Worm (Caenorhabditis elegans) whole organism, L4 larva: ENCODE measurements around the gene fax-1.

Experiments used
- F10B5.3 ChIP-seq: sonication (generic microtip); optimal IDR thresholded peaks from 2 replicates; lab custom pipeline; 2016; ENCODE audit warnings: mild to moderate bottlenecking, missing genetic modification characterization, missing compliant biosample characterization
- F37D6.2 ChIP-seq: sonication (generic microtip); optimal IDR thresholded peaks from 2 replicates; lab custom pipeline; 2016; ENCODE audit warnings: mild to moderate bottlenecking, missing genetic modification characterization, missing compliant biosample characterization
- R02D3.7 ChIP-seq: fragments of 150-350 bp; sonication (generic microtip); optimal IDR thresholded peaks from 3 replicates; lab custom pipeline; 2014; ENCODE audit warnings: missing biosample characterization, missing genetic modification characterization
- Y105C5A.15 ChIP-seq: fragments of 200-800 bp; sonication (Bioruptor generic); IDR thresholded peaks from 2 replicates; pipeline ENCODE4 v1.3.6; 2022; ENCODE audit warnings: missing genetic modification characterization, missing compliant biosample characterization
- Y48G9A.11 ChIP-seq: fragments of 200-800 bp; sonication (Bioruptor generic); IDR thresholded peaks from 2 replicates; pipeline ENCODE4 v1.3.6; 2022; ENCODE audit warnings: missing genetic modification reagents, missing genetic modification characterization, missing compliant biosample characterization
- aha-1 ChIP-seq: fragments of 150-350 bp; peaks from one replicate; lab custom pipeline; 2014; ENCODE audit warnings: missing biosample characterization, missing genetic modification characterization
- arid-1 ChIP-seq: fragments of 200-800 bp; sonication (Bioruptor generic); conservative IDR thresholded peaks from 2 replicates; pipeline ENCODE4 v1.3.6; 2022; ENCODE audit warnings: missing genetic modification reagents, missing genetic modification characterization, missing compliant biosample characterization
- ceh-62 ChIP-seq: sonication (generic microtip); optimal IDR thresholded peaks from 2 replicates; lab custom pipeline; 2017; ENCODE audit warnings: missing biosample characterization, missing genetic modification characterization
- ces-1 ChIP-seq: fragments of 150-350 bp; sonication (generic microtip); optimal IDR thresholded peaks from 4 replicates; lab custom pipeline; 2014; ENCODE audit warnings: missing biosample characterization, missing genetic modification reagents, missing genetic modification characterization
- daf-12 ChIP-seq: fragments of 150-350 bp; optimal IDR thresholded peaks from 2 replicates; lab custom pipeline; 2014; ENCODE audit warnings: missing biosample characterization, missing genetic modification reagents, missing genetic modification characterization
- daf-16 ChIP-seq, 3 experiments: sonication (generic microtip); optimal IDR thresholded peaks; 2 replicates each; lab custom pipeline; 2016 to 2017; ENCODE audit warnings: missing genetic modification characterization in 3 of 3, missing genetic modification reagents in 3 of 3, mild to moderate bottlenecking in 2 of 3, missing compliant biosample characterization in 2 of 3, missing biosample characterization in 1 of 3, moderate library complexity in 1 of 3
- daf-8 ChIP-seq: fragments of 200-800 bp; sonication (Bioruptor generic); IDR thresholded peaks from 2 replicates; pipeline ENCODE4 v1.3.6; 2022; ENCODE audit warnings: missing genetic modification characterization, missing compliant biosample characterization
- dmd-6 ChIP-seq: fragments of 200-800 bp; sonication (Bioruptor generic); IDR thresholded peaks from 2 replicates; pipeline ENCODE4 v1.3.6; 2022; ENCODE audit warnings: missing genetic modification reagents, missing genetic modification characterization, missing compliant biosample characterization
- dpl-1 ChIP-seq: fragments of 150-350 bp; optimal IDR thresholded peaks from 2 replicates; lab custom pipeline; 2014; ENCODE audit warnings: missing biosample characterization, missing genetic modification reagents, missing genetic modification characterization
- dve-1 ChIP-seq: sonication (generic microtip); optimal IDR thresholded peaks from 2 replicates; lab custom pipeline; 2017; ENCODE audit warnings: antibody characterized with exemption, mild to moderate bottlenecking, missing genetic modification characterization, missing compliant biosample characterization; ENCODE audit not compliant: insufficient read depth
- egl-27 ChIP-seq: sonication (generic microtip); optimal IDR thresholded peaks from 3 replicates; lab custom pipeline; 2017; ENCODE audit warnings: missing biosample characterization, missing genetic modification reagents, missing genetic modification characterization
- egl-43 ChIP-seq: fragments of 200-800 bp; sonication (Bioruptor generic); IDR thresholded peaks from 2 replicates; pipeline ENCODE4 v1.3.6; 2022; ENCODE audit warnings: missing genetic modification reagents, missing genetic modification characterization, missing compliant biosample characterization
- hif-1 ChIP-seq, 2 experiments: sonication (generic microtip); optimal IDR thresholded peaks; 2 replicates each; lab custom pipeline; 2016 to 2017; ENCODE audit warnings: missing compliant biosample characterization in 2 of 2, missing genetic modification characterization in 2 of 2, missing genetic modification reagents in 2 of 2, missing genotype in 2 of 2, mild to moderate bottlenecking in 1 of 2
- hlh-30 ChIP-seq: sonication (generic microtip); optimal IDR thresholded peaks from 2 replicates; lab custom pipeline; 2017; ENCODE audit warnings: antibody characterized with exemption, mild to moderate bottlenecking, missing genetic modification characterization, missing compliant biosample characterization; ENCODE audit not compliant: insufficient read depth
- lin-15B ChIP-seq: fragments of 150-350 bp; sonication (generic microtip); optimal IDR thresholded peaks from 3 replicates; lab custom pipeline; 2014; ENCODE audit warnings: missing biosample characterization, missing genetic modification characterization
- lin-38 ChIP-seq: fragments of 200-800 bp; sonication (Bioruptor generic); IDR thresholded peaks from 2 replicates; pipeline ENCODE4 v1.3.6; 2022; ENCODE audit warnings: missing genetic modification reagents, missing genetic modification characterization, missing compliant biosample characterization
- lin-39 ChIP-seq: fragments of 150-350 bp; optimal IDR thresholded peaks from 2 replicates; lab custom pipeline; 2014; ENCODE audit warnings: missing biosample characterization, missing genetic modification reagents, missing genetic modification characterization
- lsy-2 ChIP-seq, 2 experiments: fragments of 150-350 bp in 1 of 2; sonication (generic microtip) in 1 of 2; optimal IDR thresholded peaks; 2 replicates each; lab custom pipeline; 2014 to 2017; ENCODE audit warnings: missing biosample characterization in 2 of 2, missing genetic modification characterization in 2 of 2
- madf-5 ChIP-seq, 2 experiments: fragments of 200-800 bp; sonication (Bioruptor generic); IDR thresholded peaks; 2 replicates each; pipeline ENCODE4 v1.3.6; 2022; ENCODE audit warnings: missing compliant biosample characterization in 2 of 2, missing genetic modification characterization in 2 of 2
- madf-9 ChIP-seq: fragments of 200-800 bp; sonication (Bioruptor generic); conservative IDR thresholded peaks from 2 replicates; pipeline ENCODE4 v1.3.6; 2022; ENCODE audit warnings: missing genetic modification reagents, missing genetic modification characterization, missing compliant biosample characterization
- mdl-1 ChIP-seq, 2 experiments: fragments of 150-350 bp in 1 of 2; sonication (generic microtip) in 1 of 2; optimal IDR thresholded peaks; 2 replicates each; lab custom pipeline; 2014 to 2017; ENCODE audit warnings: missing biosample characterization in 2 of 2, missing genetic modification characterization in 2 of 2
- mep-1 ChIP-seq: fragments of 150-350 bp; sonication (generic microtip); optimal IDR thresholded peaks from 3 replicates; lab custom pipeline; 2014; ENCODE audit warnings: missing biosample characterization, missing genetic modification characterization
- mes-2 ChIP-seq: sonication (generic microtip); optimal IDR thresholded peaks from 2 replicates; lab custom pipeline; 2016; ENCODE audit warnings: missing genotype, mild to moderate bottlenecking, missing genetic modification characterization, missing compliant biosample characterization; ENCODE audit not compliant: poor library complexity, severe bottlenecking
- nhr-102 ChIP-seq: sonication (generic microtip); optimal IDR thresholded peaks from 2 replicates; lab custom pipeline; 2016; ENCODE audit warnings: mild to moderate bottlenecking, missing genetic modification characterization, moderate library complexity, missing compliant biosample characterization
- nhr-237 ChIP-seq: sonication (generic microtip); optimal IDR thresholded peaks from 2 replicates; lab custom pipeline; 2017; ENCODE audit warnings: missing biosample characterization, missing genetic modification characterization
- nhr-25 ChIP-seq: sonication (generic microtip); optimal IDR thresholded peaks from 2 replicates; lab custom pipeline; 2017; ENCODE audit warnings: missing genetic modification characterization, mild to moderate bottlenecking, missing compliant biosample characterization, antibody characterized with exemption, moderate library complexity, borderline replicate concordance; ENCODE audit not compliant: insufficient read depth
- nhr-28 ChIP-seq: fragments of 150-350 bp; optimal IDR thresholded peaks from 2 replicates; lab custom pipeline; 2014; ENCODE audit warnings: missing biosample characterization, missing genetic modification characterization
- nhr-41 ChIP-seq: fragments of 200-800 bp; sonication (Bioruptor generic); IDR thresholded peaks from 2 replicates; pipeline ENCODE4 v1.3.6; 2022; ENCODE audit warnings: missing genetic modification reagents, missing genetic modification characterization, missing compliant biosample characterization
- nhr-42 ChIP-seq: fragments of 200-800 bp; sonication (Bioruptor generic); IDR thresholded peaks from 2 replicates; pipeline ENCODE4 v1.3.6; 2022; ENCODE audit warnings: missing genetic modification characterization, missing compliant biosample characterization
- nhr-48 ChIP-seq: sonication (generic microtip); optimal IDR thresholded peaks from 2 replicates; lab custom pipeline; 2016; ENCODE audit warnings: mild to moderate bottlenecking, missing genetic modification characterization, missing compliant biosample characterization
- nhr-6 ChIP-seq: fragments of 150-350 bp; optimal IDR thresholded peaks from 2 replicates; lab custom pipeline; 2014; ENCODE audit warnings: missing biosample characterization, missing genetic modification characterization
- nhr-76 ChIP-seq: fragments of 150-350 bp; optimal IDR thresholded peaks from 2 replicates; lab custom pipeline; 2014; ENCODE audit warnings: missing biosample characterization, missing genetic modification characterization
- php-3 ChIP-seq: fragments of 200-800 bp; sonication (Bioruptor generic); IDR thresholded peaks from 2 replicates; pipeline ENCODE4 v1.3.6; 2022; ENCODE audit warnings: missing genetic modification reagents, missing genetic modification characterization, missing compliant biosample characterization
- pqm-1 ChIP-seq: sonication (generic microtip); optimal IDR thresholded peaks from 2 replicates; lab custom pipeline; 2017; ENCODE audit warnings: missing biosample characterization, missing genetic modification characterization
- set-16 ChIP-seq: fragments of 200-800 bp; sonication (Bioruptor generic); IDR thresholded peaks from 2 replicates; pipeline ENCODE4 v1.3.6; 2022; ENCODE audit warnings: missing genetic modification reagents, missing genetic modification characterization, missing compliant biosample characterization
- tag-97 ChIP-seq: fragments of 200-800 bp; sonication (Bioruptor generic); IDR thresholded peaks from 2 replicates; pipeline ENCODE4 v1.3.6; 2022; ENCODE audit warnings: missing genetic modification characterization, missing compliant biosample characterization
- unc-130 ChIP-seq: sonication (generic microtip); optimal IDR thresholded peaks from 2 replicates; lab custom pipeline; 2016; ENCODE audit warnings: missing genetic modification reagents, missing genetic modification characterization, missing compliant biosample characterization
- unc-39 ChIP-seq: sonication (generic microtip); optimal IDR thresholded peaks from 2 replicates; lab custom pipeline; 2017; ENCODE audit warnings: missing biosample characterization, missing genetic modification characterization
- vab-7 ChIP-seq: fragments of 200-800 bp; sonication (Bioruptor generic); IDR thresholded peaks from 2 replicates; pipeline ENCODE4 v1.3.6; 2022; ENCODE audit warnings: missing genetic modification reagents, missing genetic modification characterization, missing compliant biosample characterization
- zag-1 ChIP-seq: fragments of 150-350 bp; optimal IDR thresholded peaks from 2 replicates; lab custom pipeline; 2014; ENCODE audit warnings: missing biosample characterization, missing genetic modification characterization
- zfp-2 ChIP-seq: sonication (generic microtip); optimal IDR thresholded peaks from 2 replicates; lab custom pipeline; 2016; ENCODE audit warnings: mild to moderate bottlenecking, missing genetic modification characterization, missing compliant biosample characterization
- zfp-3 ChIP-seq: fragments of 200-800 bp; sonication (Bioruptor generic); conservative IDR thresholded peaks from 2 replicates; pipeline ENCODE4 v1.3.6; 2022; ENCODE audit warnings: missing genetic modification reagents, missing genetic modification characterization, missing compliant biosample characterization
- zip-2 ChIP-seq: fragments of 150-350 bp; optimal IDR thresholded peaks from 2 replicates; lab custom pipeline; 2014; ENCODE audit warnings: missing biosample characterization, missing genetic modification characterization
- ztf-7 ChIP-seq: fragments of 150-350 bp; optimal IDR thresholded peaks from 2 replicates; lab custom pipeline; 2014; ENCODE audit warnings: missing biosample characterization, missing genetic modification characterization

The fax-1 gene

DNA sequence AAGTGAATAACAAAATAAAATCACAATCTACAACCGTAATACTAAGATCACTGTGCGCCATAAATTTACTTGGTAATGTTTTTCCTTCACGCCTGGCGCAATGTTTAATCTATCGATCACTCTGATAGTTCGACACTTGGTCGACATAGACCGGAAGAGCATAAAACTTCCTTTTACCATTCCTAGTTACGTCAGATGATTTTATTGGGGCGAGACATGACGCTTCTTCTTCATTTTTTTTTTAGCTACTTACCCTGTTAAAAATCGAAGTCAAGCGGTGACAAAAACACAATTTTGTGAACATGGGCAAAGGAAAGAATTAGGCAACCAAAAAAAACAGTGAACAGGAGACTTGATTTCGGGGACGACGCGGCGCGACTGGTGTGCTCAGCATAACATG lies 44.6 kb downstream of the fax-1 start:
- TF ChIP-seq aha-1 (tag; lab: Kevin White, UChicago) (peak; percentile 31), php-3 (GFP tag; lab: Robert Waterston, UW) (peak; percentile 34; the same call in 1 of the 2 replicates), dpl-1 (no peak), dmd-6 (GFP tag; lab: Robert Waterston, UW) (0 out of 2 replicates have a peak, but pooled peaks have one; percentile 16), dve-1 (tag; lab: Kevin White, UChicago) (peak; percentile 20), ztf-7 (tag; lab: Kevin White, UChicago) (peak; percentile 85), hlh-30 (tag; lab: Kevin White, UChicago) (no peak), nhr-6 (no peak), daf-16 (GFP tag; optimal IDR thresholded peaks at IDR 0.05; lab: Kevin White, UChicago) (no peak), daf-16 (tag; optimal IDR thresholded peaks at IDR 0.05; lab: Kevin White, UChicago) (peak; percentile 4)

DNA sequence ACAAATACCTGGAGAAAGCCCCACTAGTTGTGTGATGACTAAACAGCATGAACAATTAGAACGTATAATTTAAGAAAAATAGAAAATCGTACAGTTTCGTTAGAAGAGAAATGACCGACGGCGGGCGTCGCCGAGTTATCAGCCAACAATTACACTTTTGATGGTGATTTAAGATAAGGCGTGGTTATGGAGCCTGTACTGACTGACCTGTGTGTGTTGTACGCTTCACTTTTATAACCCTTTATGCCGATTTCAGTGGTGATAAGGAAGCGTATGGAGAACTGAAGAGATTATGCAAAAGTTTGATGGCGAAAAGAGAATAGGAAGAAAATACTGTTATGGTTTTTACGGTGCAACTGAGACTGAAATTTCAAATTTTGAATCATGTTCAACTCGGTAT lies 46.0 kb downstream of the fax-1 start:
- TF ChIP-seq ceh-62 (tag; lab: Kevin White, UChicago): no peak
- TF ChIP-seq R02D3.7 (tag; lab: Kevin White, UChicago): no peak
- no peak for TF ChIP-seq nhr-42 (GFP tag; lab: Robert Waterston, UW)
- peak; percentile 20 for TF ChIP-seq mes-2 (tag; lab: Kevin White, UChicago)
- TF ChIP-seq hif-1 (tag; optimal IDR thresholded peaks at IDR 0.05; lab: Kevin White, UChicago): no peak
- no peak for TF ChIP-seq nhr-6
- no peak for TF ChIP-seq madf-9 (GFP tag; lab: Robert Waterston, UW)
- TF ChIP-seq daf-8 (GFP tag; lab: Robert Waterston, UW): no peak
- no peak for TF ChIP-seq set-16 (GFP tag; lab: Robert Waterston, UW)
- no peak for TF ChIP-seq F10B5.3 (tag; lab: Kevin White, UChicago)
- TF ChIP-seq Y48G9A.11 (GFP tag; lab: Robert Waterston, UW): no peak
- no peak for TF ChIP-seq lin-15B (tag; lab: Kevin White, UChicago)
- TF ChIP-seq nhr-25 (tag; lab: Kevin White, UChicago): no peak
- TF ChIP-seq ces-1 (GFP tag; lab: Kevin White, UChicago): no peak
- TF ChIP-seq daf-12: no peak
- no peak for TF ChIP-seq F37D6.2 (tag; lab: Kevin White, UChicago)
- no peak for TF ChIP-seq mdl-1 (tag; optimal IDR thresholded peaks at IDR 0.05; lab: Kevin White, UChicago)
- peak; percentile 48 for TF ChIP-seq nhr-48 (tag; lab: Kevin White, UChicago)
- peak; percentile 68 for TF ChIP-seq nhr-41 (GFP tag; lab: Robert Waterston, UW)
- no peak; the same call in 1 of the 2 replicates for TF ChIP-seq arid-1 (GFP tag; lab: Robert Waterston, UW)
- no peak for TF ChIP-seq egl-27 (tag; lab: Kevin White, UChicago)
- no peak for TF ChIP-seq lin-38 (GFP tag; lab: Robert Waterston, UW)
- TF ChIP-seq egl-43 (GFP tag; lab: Robert Waterston, UW): no peak
- no peak for TF ChIP-seq zfp-3 (GFP tag; lab: Robert Waterston, UW)
- TF ChIP-seq lsy-2 (tag; optimal IDR thresholded peaks at IDR 0.05; lab: Kevin White, UChicago): no peak
- no peak for TF ChIP-seq nhr-76 (tag; lab: Kevin White, UChicago)
- TF ChIP-seq unc-39: no peak
- TF ChIP-seq madf-5 (GFP tag; IDR thresholded peaks at IDR 0.05; lab: Robert Waterston, UW): no peak
- no peak for TF ChIP-seq Y105C5A.15 (GFP tag; lab: Robert Waterston, UW)
- peak; percentile 98 for TF ChIP-seq pqm-1
- TF ChIP-seq tag-97 (GFP tag; lab: Robert Waterston, UW): no peak
- no peak for TF ChIP-seq unc-130
- TF ChIP-seq hlh-30 (tag; lab: Kevin White, UChicago): peak; percentile 16
- TF ChIP-seq dmd-6 (GFP tag; lab: Robert Waterston, UW): peak; percentile 91
- TF ChIP-seq zip-2 (tag; lab: Kevin White, UChicago): no peak
- peak; percentile 11 for TF ChIP-seq mep-1 (tag; lab: Kevin White, UChicago)
- TF ChIP-seq nhr-237: no peak
- TF ChIP-seq zag-1 (tag; lab: Kevin White, UChicago): no peak
- no peak for TF ChIP-seq lin-39 (tag; lab: Kevin White, UChicago)
- TF ChIP-seq zfp-2: no peak
- TF ChIP-seq nhr-28 (tag; lab: Kevin White, UChicago): peak; percentile 92
- TF ChIP-seq nhr-102 (tag; lab: Kevin White, UChicago): peak; percentile 62
- no peak for TF ChIP-seq vab-7 (GFP tag; lab: Robert Waterston, UW)
- peak in 1 of 2 experiments; percentile 31 for TF ChIP-seq daf-16 (GFP tag; optimal IDR thresholded peaks at IDR 0.05; lab: Kevin White, UChicago)
- peak; percentile 84 for TF ChIP-seq daf-16 (tag; optimal IDR thresholded peaks at IDR 0.05; lab: Kevin White, UChicago)
